Fruit fly (Drosophila melanogaster) whole organism, prepupa: ENCODE measurements around the gene Wdr59.

Source experiments
- Blimp-1 ChIP-seq: fragments of 200-800 bp; sonication (Bioruptor generic); optimal IDR thresholded peaks from 3 replicates; lab custom pipeline; 2017; ENCODE audit warnings: missing biosample characterization, missing genetic modification characterization, mild to moderate bottlenecking, moderate library complexity, missing genetic modification reagents
- CG10669 ChIP-seq: fragments of 200-800 bp; sonication (Bioruptor generic); optimal IDR thresholded peaks from 3 replicates; lab custom pipeline; 2018; ENCODE audit warnings: missing biosample characterization, mild to moderate bottlenecking, missing genetic modification characterization, moderate library complexity
- CG11294 ChIP-seq: fragments of 200-800 bp; sonication (Bioruptor generic); IDR thresholded peaks from 2 replicates; pipeline ENCODE4 v1.3.6; 2022; ENCODE audit warnings: missing biosample characterization, missing genetic modification characterization
- CG11762 ChIP-seq: fragments of 200-800 bp; sonication (Bioruptor generic); optimal IDR thresholded peaks from 3 replicates; lab custom pipeline; 2016; ENCODE audit warnings: missing biosample characterization, missing genetic modification characterization; ENCODE audit not compliant: insufficient read depth
- CG11902 ChIP-seq: fragments of 200-800 bp; sonication (Bioruptor generic); optimal IDR thresholded peaks from 3 replicates; lab custom pipeline; 2016; ENCODE audit warnings: missing biosample characterization, missing genetic modification characterization
- CG15336 ChIP-seq: fragments of 200-800 bp; sonication (Bioruptor generic); IDR thresholded peaks from 2 replicates; pipeline ENCODE4 v1.3.6; 2022; ENCODE audit warnings: missing biosample characterization, missing genetic modification characterization
- CG1621 ChIP-seq: fragments of 200-800 bp; sonication (Bioruptor generic); optimal IDR thresholded peaks from 3 replicates; lab custom pipeline; 2018; ENCODE audit warnings: missing biosample characterization, mild to moderate bottlenecking, missing genetic modification characterization
- CG16779 ChIP-seq: fragments of 200-800 bp; sonication (Bioruptor generic); optimal IDR thresholded peaks from 3 replicates; lab custom pipeline; 2017; ENCODE audit warnings: missing biosample characterization, mild to moderate bottlenecking, missing genetic modification characterization
- CG31627 ChIP-seq: fragments of 200-800 bp; sonication (Bioruptor generic); optimal IDR thresholded peaks from 3 replicates; lab custom pipeline; 2016; ENCODE audit warnings: missing biosample characterization, missing genetic modification characterization
- CG32006 ChIP-seq: fragments of 200-800 bp; sonication (Bioruptor generic); optimal IDR thresholded peaks from 3 replicates; lab custom pipeline; 2017; ENCODE audit warnings: missing biosample characterization, mild to moderate bottlenecking, missing genetic modification characterization
- CG34406 ChIP-seq: fragments of 200-800 bp; sonication (Bioruptor generic); optimal IDR thresholded peaks from 3 replicates; lab custom pipeline; 2016; ENCODE audit warnings: missing biosample characterization, missing genetic modification characterization
- CG3919 ChIP-seq: fragments of 200-800 bp; sonication (Bioruptor generic); optimal IDR thresholded peaks from 3 replicates; lab custom pipeline; 2016; ENCODE audit warnings: missing biosample characterization, missing genetic modification characterization
- CG4318 ChIP-seq: fragments of 200-800 bp; sonication (Bioruptor generic); optimal IDR thresholded peaks from 3 replicates; lab custom pipeline; 2017; ENCODE audit warnings: missing biosample characterization, mild to moderate bottlenecking, missing genetic modification characterization
- CG6276 ChIP-seq: fragments of 200-800 bp; sonication (Bioruptor generic); optimal IDR thresholded peaks from 2 replicates; lab custom pipeline; 2017; ENCODE audit warnings: missing biosample characterization, mild to moderate bottlenecking, missing genetic modification characterization
- CG6792 ChIP-seq: fragments of 200-800 bp; sonication (Bioruptor generic); optimal IDR thresholded peaks from 3 replicates; lab custom pipeline; 2016; ENCODE audit warnings: missing biosample characterization, missing genetic modification characterization
- CG6854 ChIP-seq: fragments of 200-800 bp; sonication (Bioruptor generic); optimal IDR thresholded peaks from 2 replicates; lab custom pipeline; 2017; ENCODE audit warnings: missing biosample characterization, mild to moderate bottlenecking, missing genetic modification characterization
- CG7368 ChIP-seq: fragments of 200-800 bp; sonication (Bioruptor generic); optimal IDR thresholded peaks from 3 replicates; lab custom pipeline; 2016; ENCODE audit warnings: missing biosample characterization, missing genetic modification characterization
- CG8319 ChIP-seq: fragments of 200-800 bp; sonication (Bioruptor generic); optimal IDR thresholded peaks from 3 replicates; lab custom pipeline; 2016; ENCODE audit warnings: missing biosample characterization, missing genetic modification characterization
- Eip93F ChIP-seq: fragments of 200-800 bp; sonication (Bioruptor generic); optimal IDR thresholded peaks from 2 replicates; lab custom pipeline; 2016; ENCODE audit warnings: missing biosample characterization, mild to moderate bottlenecking, missing genetic modification characterization
- Ets21C ChIP-seq: fragments of 200-800 bp; sonication (Bioruptor generic); optimal IDR thresholded peaks from 3 replicates; lab custom pipeline; 2016; ENCODE audit warnings: missing biosample characterization, missing genetic modification characterization
- Ets96B ChIP-seq: fragments of 200-800 bp; optimal IDR thresholded peaks from 2 replicates; lab custom pipeline; 2019; ENCODE audit warnings: missing biosample characterization, mild to moderate bottlenecking, missing genetic modification characterization, moderate library complexity
- Hr38 ChIP-seq: sonication (Bioruptor generic); optimal IDR thresholded peaks from 2 replicates; lab custom pipeline; 2016; ENCODE audit warnings: missing biosample characterization, missing genetic modification characterization
- Hr4 ChIP-seq: fragments of 200-800 bp; sonication (Bioruptor generic); optimal IDR thresholded peaks from 3 replicates; lab custom pipeline; 2016; ENCODE audit warnings: missing biosample characterization, missing genetic modification characterization
- Lpt ChIP-seq: fragments of 200-800 bp; sonication (Bioruptor generic); optimal IDR thresholded peaks from 3 replicates; lab custom pipeline; 2016; ENCODE audit warnings: missing biosample characterization, missing genetic modification characterization
- Met ChIP-seq: fragments of 200-800 bp; sonication (Bioruptor generic); optimal IDR thresholded peaks from 3 replicates; lab custom pipeline; 2016; ENCODE audit warnings: missing biosample characterization, missing genetic modification characterization
- OdsH ChIP-seq: fragments of 200-800 bp; sonication (Bioruptor generic); optimal IDR thresholded peaks from 3 replicates; lab custom pipeline; 2016; ENCODE audit warnings: missing biosample characterization, missing genetic modification characterization
- Smox ChIP-seq: fragments of 200-800 bp; sonication (Bioruptor generic); optimal IDR thresholded peaks from 3 replicates; lab custom pipeline; 2016; ENCODE audit warnings: missing biosample characterization, missing genetic modification characterization
- Sox102F ChIP-seq: fragments of 200-800 bp; sonication (Bioruptor generic); optimal IDR thresholded peaks from 2 replicates; lab custom pipeline; 2016; ENCODE audit warnings: missing biosample characterization, mild to moderate bottlenecking, missing genetic modification characterization
- Sox14 ChIP-seq: fragments of 200-800 bp; sonication (Bioruptor generic); optimal IDR thresholded peaks from 3 replicates; lab custom pipeline; 2016; ENCODE audit warnings: missing biosample characterization, missing genetic modification characterization
- Sox15 ChIP-seq: fragments of 200-800 bp; sonication (Bioruptor generic); optimal IDR thresholded peaks from 3 replicates; lab custom pipeline; 2016; ENCODE audit warnings: missing biosample characterization, missing genetic modification characterization
- acj6 ChIP-seq: fragments of 200-800 bp; sonication (Bioruptor generic); optimal IDR thresholded peaks from 3 replicates; lab custom pipeline; 2016; ENCODE audit warnings: missing biosample characterization, missing genetic modification characterization
- cyc ChIP-seq: fragments of 200-800 bp; sonication (Bioruptor generic); optimal IDR thresholded peaks from 3 replicates; lab custom pipeline; 2016; ENCODE audit warnings: missing biosample characterization, missing genetic modification characterization
- dac ChIP-seq: fragments of 200-800 bp; sonication (Bioruptor generic); optimal IDR thresholded peaks from 2 replicates; lab custom pipeline; 2017; ENCODE audit warnings: missing biosample characterization, mild to moderate bottlenecking, missing genetic modification characterization
- dsx ChIP-seq: fragments of 200-800 bp; optimal IDR thresholded peaks from 3 replicates; lab custom pipeline; 2019; ENCODE audit warnings: missing biosample characterization, mild to moderate bottlenecking, missing genetic modification characterization, moderate library complexity; ENCODE audit not compliant: poor library complexity, severe bottlenecking
- esn ChIP-seq: fragments of 200-800 bp; sonication (Bioruptor generic); optimal IDR thresholded peaks from 2 replicates; lab custom pipeline; 2016; ENCODE audit warnings: missing biosample characterization, mild to moderate bottlenecking, missing genetic modification characterization, moderate library complexity
- fd59A ChIP-seq: fragments of 200-800 bp; sonication (Bioruptor generic); optimal IDR thresholded peaks from 2 replicates; lab custom pipeline; 2017; ENCODE audit warnings: missing biosample characterization, mild to moderate bottlenecking, missing genetic modification characterization, missing genetic modification reagents
- fd85E ChIP-seq: fragments of 200-800 bp; sonication (Bioruptor generic); optimal IDR thresholded peaks from 3 replicates; lab custom pipeline; 2016; ENCODE audit warnings: missing biosample characterization, missing genetic modification characterization
- fkh ChIP-seq: fragments of 200-800 bp; sonication (Bioruptor generic); optimal IDR thresholded peaks from 3 replicates; lab custom pipeline; 2017; ENCODE audit warnings: missing biosample characterization, mild to moderate bottlenecking, missing genetic modification characterization, moderate library complexity
- lz ChIP-seq: fragments of 200-800 bp; sonication (Bioruptor generic); optimal IDR thresholded peaks from 3 replicates; lab custom pipeline; 2016; ENCODE audit warnings: missing biosample characterization, missing genetic modification characterization
- net ChIP-seq: fragments of 200-800 bp; sonication (Bioruptor generic); optimal IDR thresholded peaks from 3 replicates; lab custom pipeline; 2016; ENCODE audit warnings: missing biosample characterization, missing genetic modification characterization
- salr ChIP-seq, 2 experiments: fragments of 200-800 bp; sonication (Bioruptor generic); optimal IDR thresholded peaks; 3 replicates each; lab custom pipeline; 2016 to 2018; ENCODE audit warnings: missing biosample characterization in 2 of 2, missing genetic modification characterization in 2 of 2, mild to moderate bottlenecking in 1 of 2
- ss ChIP-seq, 2 experiments: fragments of 200-800 bp; sonication (Bioruptor generic); optimal IDR thresholded peaks; 2 replicates in 1 of 2; 3 replicates in 1 of 2; lab custom pipeline; 2017 to 2018; ENCODE audit warnings: mild to moderate bottlenecking in 2 of 2, missing biosample characterization in 2 of 2, missing genetic modification characterization in 2 of 2, moderate library complexity in 1 of 2
- svp ChIP-seq: fragments of 200-800 bp; sonication (Bioruptor generic); peaks from one replicate; lab custom pipeline; 2016; ENCODE audit warnings: missing biosample characterization, missing genetic modification characterization
- topi ChIP-seq: fragments of 200-800 bp; sonication (Bioruptor generic); optimal IDR thresholded peaks from 3 replicates; lab custom pipeline; 2016; ENCODE audit warnings: missing biosample characterization, missing genetic modification characterization
- vri ChIP-seq: fragments of 200-800 bp; sonication (Bioruptor generic); optimal IDR thresholded peaks from 3 replicates; lab custom pipeline; 2016; ENCODE audit warnings: missing biosample characterization, mild to moderate bottlenecking, missing genetic modification characterization

The Wdr59 gene

dm6 chr2L:11065106-11065878 is 26.0 kb upstream of the Wdr59 start (continued):
- TF ChIP-seq CG32006 (GFP tag; lab: Kevin White, UChicago) (peak; percentile 65), Sox14 (GFP tag; lab: Kevin White, UChicago) (peak; percentile 47), dac (GFP tag; lab: Kevin White, UChicago) (no peak), lz (peak; percentile 77), salr (GFP tag; optimal IDR thresholded peaks at IDR 0.05; lab: Kevin White, UChicago) (no peak), fkh (GFP tag; lab: Kevin White, UChicago) (peak; percentile 4), vri (GFP tag; lab: Kevin White, UChicago) (peak; percentile 33), Sox15 (GFP tag; lab: Kevin White, UChicago) (peak; percentile 48), OdsH (peak; percentile 80), CG3919 (peak; percentile 61), CG31627 (GFP tag; lab: Kevin White, UChicago) (peak; percentile 68), CG7368 (GFP tag; lab: Kevin White, UChicago) (peak; percentile 60), Blimp-1 (GFP tag; lab: Kevin White, UChicago) (peak; percentile 51), fd85E (GFP tag; lab: Kevin White, UChicago) (no peak), ss (GFP tag; optimal IDR thresholded peaks at IDR 0.05; lab: Kevin White, UChicago) (peak in 1 of 2 experiments; percentile 46), CG11902 (GFP tag; lab: Kevin White, UChicago) (peak; percentile 53), CG6792 (GFP tag; lab: Kevin White, UChicago) (peak; percentile 51), CG1621 (tag; lab: Kevin White, UChicago) (no peak), fd59A (GFP tag; lab: Kevin White, UChicago) (peak; percentile 15), topi (GFP tag; lab: Kevin White, UChicago) (peak; percentile 78), CG10669 (GFP tag; lab: Kevin White, UChicago) (peak; percentile 43), CG4318 (GFP tag; lab: Kevin White, UChicago) (peak; percentile 50), acj6 (GFP tag; lab: Kevin White, UChicago) (peak; percentile 67), CG11762 (GFP tag; lab: Kevin White, UChicago) (peak; percentile 47), Ets96B (tag; lab: Kevin White, UChicago) (peak; percentile 55), CG8319 (GFP tag; lab: Kevin White, UChicago) (peak; percentile 60), Eip93F (GFP tag; lab: Kevin White, UChicago) (peak; percentile 53), Hr4 (GFP tag; lab: Kevin White, UChicago) (peak; percentile 55), svp (GFP tag; lab: Kevin White, UChicago) (peak; percentile 84), net (GFP tag; lab: Kevin White, UChicago) (peak; percentile 60), dsx (peak; percentile 19)

- TF ChIP-seq Met (GFP tag; lab: Kevin White, UChicago): peak; percentile 76
- TF ChIP-seq OdsH: peak; percentile 53
- peak; percentile 14 for TF ChIP-seq vri (GFP tag; lab: Kevin White, UChicago)
- peak; percentile 24 for TF ChIP-seq CG6276
- peak; percentile 58 for TF ChIP-seq Smox (GFP tag; lab: Kevin White, UChicago)
- TF ChIP-seq Lpt (GFP tag; lab: Kevin White, UChicago): peak; percentile 46
- TF ChIP-seq CG15336: peak; percentile 65
- TF ChIP-seq CG16779 (tag; lab: Kevin White, UChicago): no peak
- peak; percentile 66 for TF ChIP-seq cyc
- TF ChIP-seq CG34406: peak; percentile 60
- no peak for TF ChIP-seq dsx
- peak; percentile 75 for TF ChIP-seq svp (GFP tag; lab: Kevin White, UChicago)
- no peak for TF ChIP-seq Hr38 (GFP tag; lab: Kevin White, UChicago)
- TF ChIP-seq fkh (GFP tag; lab: Kevin White, UChicago): no peak
- peak; percentile 75 for TF ChIP-seq Ets21C (GFP tag; lab: Kevin White, UChicago)
- TF ChIP-seq Sox102F (GFP tag; lab: Kevin White, UChicago): peak; percentile 49
- TF ChIP-seq CG6854: no peak
- TF ChIP-seq CG11902 (GFP tag; lab: Kevin White, UChicago): peak; percentile 58
- no peak for TF ChIP-seq CG4318 (GFP tag; lab: Kevin White, UChicago)
- no peak for TF ChIP-seq CG11294 (GFP tag; lab: Robert Waterston, UW)
- TF ChIP-seq fd59A (GFP tag; lab: Kevin White, UChicago): peak; percentile 12
- peak; percentile 81 for TF ChIP-seq CG31627 (GFP tag; lab: Kevin White, UChicago)
- TF ChIP-seq esn (GFP tag; lab: Kevin White, UChicago): peak; percentile 65
- TF ChIP-seq CG1621 (tag; lab: Kevin White, UChicago): no peak
Observed at dm6 chr2L:11065932-11066823, 25.1 kb upstream of the Wdr59 start.
